Fruit fly (Drosophila melanogaster): ENCODE measurements around the gene Nepl20.

- TF ChIP-seq insv (optimal IDR thresholded peaks at IDR 0.05) (no peak), Myc (optimal IDR thresholded peaks at IDR 0.05) (no peak), Sin3A (optimal IDR thresholded peaks at IDR 0.05) (no peak)
These were observed 5.2 kb upstream of the Nepl20 start, which contains the start of gene Nepl18 for dm6 chr3R:28875345-28875744.
